Worm (Caenorhabditis elegans) whole organism, mixed stage, embryonic: ENCODE data around the gene tftc-3.

Experiments
- ham-2 ChIP-seq: fragments of 200-800 bp; sonication (Bioruptor generic); optimal IDR thresholded peaks from 2 replicates; lab custom pipeline; 2018; ENCODE audit warnings: mild to moderate bottlenecking, missing genetic modification characterization, missing compliant biosample characterization
- nhr-12 ChIP-seq: fragments of 150-350 bp; optimal IDR thresholded peaks from 2 replicates; lab custom pipeline; 2014; ENCODE audit warnings: missing biosample characterization, missing genetic modification characterization
- unc-39 ChIP-seq: fragments of 150-350 bp; optimal IDR thresholded peaks from 2 replicates; lab custom pipeline; 2014; ENCODE audit warnings: missing biosample characterization, missing genetic modification characterization

- TF ChIP-seq unc-39 (tag; lab: Kevin White, UChicago) (no peak), nhr-12 (tag; lab: Kevin White, UChicago) (no peak), ham-2 (GFP tag; lab: Kevin White, UChicago) (no peak)
Observed at ce11 chrV:10238665-10239064, 28.5 kb upstream of the tftc-3 start, which contains the start of gene fubl-1.
